Worm (Caenorhabditis elegans) whole organism, midembryonic: ENCODE measurements around the gene F31D4.5.

Experiments
- T22C8.4 ChIP-seq: fragments of 200-800 bp; sonication (Bioruptor generic); IDR thresholded peaks from 2 replicates; pipeline ENCODE4 v1.3.6; 2022; ENCODE audit warnings: missing genetic modification characterization, missing compliant biosample characterization
- cog-1 ChIP-seq: sonication (generic microtip); optimal IDR thresholded peaks from 2 replicates; lab custom pipeline; 2016; ENCODE audit warnings: missing genetic modification characterization, missing compliant biosample characterization
- flt-1 ChIP-seq: fragments of 200-800 bp; sonication (Bioruptor generic); IDR thresholded peaks from 2 replicates; pipeline ENCODE4 v1.3.6; 2022; ENCODE audit warnings: missing genetic modification characterization, missing compliant biosample characterization
- ztf-29 ChIP-seq: fragments of 200-800 bp; sonication (Bioruptor generic); IDR thresholded peaks from 2 replicates; pipeline ENCODE4 v1.3.6; 2022; ENCODE audit warnings: missing genetic modification reagents, missing genetic modification characterization, missing compliant biosample characterization

DNA sequence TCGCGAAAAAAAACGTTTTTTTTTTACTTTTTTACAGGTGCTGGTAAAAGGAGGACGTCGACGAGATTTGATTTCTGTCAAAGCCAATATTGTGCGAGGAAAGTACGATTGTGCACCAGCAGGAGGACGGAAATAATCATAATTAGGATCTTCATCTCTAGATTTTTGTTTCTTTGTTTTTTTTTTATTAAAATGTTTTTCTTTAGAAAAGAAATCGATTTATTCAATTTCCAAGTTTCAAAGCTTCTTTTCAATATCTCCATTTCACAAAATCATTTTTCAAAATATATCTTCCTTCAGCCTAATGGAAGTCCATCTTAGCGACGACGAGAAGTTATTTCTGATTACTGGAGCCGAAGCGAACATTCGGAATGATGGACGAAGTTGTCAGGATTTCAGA lies 15.3 kb upstream of the F31D4.5 start, which contains the start of gene exos-7:
- no peak for TF ChIP-seq flt-1 (GFP tag; lab: Robert Waterston, UW)
- no peak for TF ChIP-seq T22C8.4 (GFP tag; lab: Robert Waterston, UW)
- TF ChIP-seq cog-1 (tag; lab: Kevin White, UChicago): no peak
- no peak for TF ChIP-seq ztf-29 (GFP tag; lab: Robert Waterston, UW)
